Fruit fly (Drosophila melanogaster): ENCODE results near the gene Mettl14.

Gene Mettl14

DNA sequence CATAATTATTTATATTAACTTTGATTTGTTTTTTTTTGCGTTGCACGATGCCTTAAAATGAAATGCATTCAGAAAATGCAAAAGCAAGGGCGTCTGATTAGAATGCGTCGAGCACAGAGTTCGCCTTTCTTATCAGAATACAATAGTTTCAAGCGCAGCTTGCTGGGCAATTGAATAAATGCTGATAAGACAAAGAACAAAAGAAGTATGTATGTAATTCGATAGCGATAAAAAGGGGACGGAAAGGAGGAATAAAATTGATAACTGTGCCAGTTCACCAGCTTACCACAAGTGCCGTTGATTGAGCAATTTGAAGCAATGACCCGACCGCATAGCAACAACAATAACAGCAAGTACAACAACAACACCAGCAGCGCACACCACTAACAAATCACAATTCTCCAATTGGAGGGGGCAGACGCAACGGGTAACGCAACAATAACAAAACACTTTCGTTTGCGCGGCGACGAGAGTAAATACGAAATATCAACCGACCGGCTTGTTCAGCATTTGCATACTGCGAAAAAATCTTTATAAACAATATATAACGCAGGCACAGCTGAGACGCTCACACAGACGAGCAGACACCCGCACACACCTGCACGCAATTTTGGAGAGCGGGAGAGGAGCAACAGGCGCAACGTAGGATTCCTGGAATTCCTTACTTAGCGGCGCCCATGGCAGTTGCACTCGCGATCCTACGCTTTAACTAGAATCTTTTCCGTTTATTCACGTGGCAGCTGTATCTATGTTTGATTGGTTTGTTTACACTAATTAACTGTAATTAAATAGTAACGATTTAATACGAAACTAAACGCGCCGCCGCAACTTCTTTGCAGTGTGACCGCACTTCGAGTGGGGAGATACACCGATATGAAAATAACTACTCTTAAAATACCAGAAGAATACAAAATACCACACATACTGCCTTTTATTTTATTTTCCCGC lies 7.7 kb upstream of the Mettl14 start, which contains the start of gene Btk (continued):
- TF ChIP-seq CG6654 (GFP tag; optimal IDR thresholded peaks at IDR 0.05) (no peak), tin (GFP tag; optimal IDR thresholded peaks at IDR 0.05) (no peak), bcd (GFP tag; optimal IDR thresholded peaks at IDR 0.05) (no peak), repo (GFP tag; optimal IDR thresholded peaks at IDR 0.05) (no peak), emc (GFP tag; optimal IDR thresholded peaks at IDR 0.05) (no peak), CG2678 (tag; optimal IDR thresholded peaks at IDR 0.05) (no peak), CHES-1-like (GFP tag; optimal IDR thresholded peaks at IDR 0.05) (no peak), nau (GFP tag; optimal IDR thresholded peaks at IDR 0.05) (no peak), dpn (GFP tag; optimal IDR thresholded peaks at IDR 0.05) (no peak), CG7786 (GFP tag; optimal IDR thresholded peaks at IDR 0.05) (no peak), grn (GFP tag; optimal IDR thresholded peaks at IDR 0.05) (no peak), Rx (GFP tag; IDR thresholded peaks at IDR 0.05) (no peak), CG12299 (tag; optimal IDR thresholded peaks at IDR 0.05) (no peak), pho (GFP tag; optimal IDR thresholded peaks at IDR 0.05) (no peak), gfzf (GFP tag; optimal IDR thresholded peaks at IDR 0.05) (peak; percentile 84), bowl (GFP tag; IDR thresholded peaks at IDR 0.05) (no peak), Pdp1 (GFP tag; optimal IDR thresholded peaks at IDR 0.05) (peak in 1 of 2 experiments; percentile 20), Elba2 (GFP tag; optimal IDR thresholded peaks at IDR 0.05) (peak; percentile 3), HHEX (GFP tag; optimal IDR thresholded peaks at IDR 0.05) (peak; percentile 0), CG34422 (GFP tag; IDR thresholded peaks at IDR 0.05) (peak; percentile 64; the same call in 1 of the 3 replicates), trem (tag; optimal IDR thresholded peaks at IDR 0.05) (peak; percentile 28), CTCF (GFP tag; optimal IDR thresholded peaks at IDR 0.05) (peak; percentile 79), Xrp1 (GFP tag; IDR thresholded peaks at IDR 0.05) (no peak), Opbp (GFP tag; IDR thresholded peaks at IDR 0.05; ENCODE audit: partially characterized antibody) (no peak), Fer2 (tag; optimal IDR thresholded peaks at IDR 0.05) (no peak), bbx (GFP tag; IDR thresholded peaks at IDR 0.05; ENCODE audit: partially characterized antibody) (0 out of 2 replicates have a peak, but pooled peaks have one; percentile 35), btn (GFP tag; optimal IDR thresholded peaks at IDR 0.05) (no peak), ewg (GFP tag; optimal IDR thresholded peaks at IDR 0.05) (peak; percentile 96)

- TF ChIP-seq wek (GFP tag; optimal IDR thresholded peaks at IDR 0.05) (no peak), lola (GFP tag; optimal IDR thresholded peaks at IDR 0.05) (no peak), CG11560 (tag; IDR thresholded peaks at IDR 0.05) (no peak), unc-4 (GFP tag; IDR thresholded peaks at IDR 0.05; ENCODE audit: partially characterized antibody) (peak; percentile 51), fru (optimal IDR thresholded peaks at IDR 0.05) (no peak), CG30431 (GFP tag; optimal IDR thresholded peaks at IDR 0.05) (no peak), Opbp (GFP tag; IDR thresholded peaks at IDR 0.05; ENCODE audit: partially characterized antibody) (peak; percentile 76), Adf1 (GFP tag; IDR thresholded peaks at IDR 0.05) (peak; percentile 72; the same call in 1 of the 2 replicates), Aef1 (GFP tag; IDR thresholded peaks at IDR 0.05) (no peak), Hmx (GFP tag; optimal IDR thresholded peaks at IDR 0.05) (no peak), CG11247 (GFP tag; IDR thresholded peaks at IDR 0.05) (no peak), pita (GFP tag; optimal IDR thresholded peaks at IDR 0.05) (no peak), Myb (GFP tag; optimal IDR thresholded peaks at IDR 0.05) (peak; percentile 40), Atf6 (GFP tag; IDR thresholded peaks at IDR 0.05) (no peak), Gug (GFP tag; IDR thresholded peaks at IDR 0.05) (no peak), crp (GFP tag; optimal IDR thresholded peaks at IDR 0.05) (peak in 1 of 2 experiments; percentile 76), eyg (GFP tag; optimal IDR thresholded peaks at IDR 0.05) (no peak), Med (GFP tag) (peak; percentile 40), h (optimal IDR thresholded peaks at IDR 0.05) (no peak), CG10209 (GFP tag; optimal IDR thresholded peaks at IDR 0.05) (no peak), CG7928 (GFP tag; optimal IDR thresholded peaks at IDR 0.05) (no peak), CG13894 (tag; optimal IDR thresholded peaks at IDR 0.05) (no peak)
These were observed 5.3 kb upstream of the Mettl14 start, which contains the start of the genes wol and Scgalpha for dm6 chr2L:8302766-8303479. Gene wol (minus strand): TSS chr2L:8302985. Gene Scgalpha (plus strand): TSS chr2L:8303429.
